Worm (Caenorhabditis elegans): Measurements from ENCODE around the gene trx-3.

ce11 chrIV:4518111-4518510, 31.3 kb downstream of the trx-3 start:
- TF ChIP-seq efl-1 (optimal IDR thresholded peaks at IDR 0.05), result no peak
- TF ChIP-seq efl-1 (GFP tag; optimal IDR thresholded peaks at IDR 0.05 in 1 of 2), result no peak
- no peak for TF ChIP-seq jun-1 (tag; optimal IDR thresholded peaks at IDR 0.05)
- no peak for TF ChIP-seq lin-39 (tag; optimal IDR thresholded peaks at IDR 0.05)
- TF ChIP-seq unc-86 (tag; optimal IDR thresholded peaks at IDR 0.05), result no peak
- no peak for TF ChIP-seq mef-2 (tag; optimal IDR thresholded peaks at IDR 0.05)
- TF ChIP-seq blmp-1 (tag; optimal IDR thresholded peaks at IDR 0.05), result peak; percentile 98
- TF ChIP-seq mep-1 (tag; optimal IDR thresholded peaks at IDR 0.05), result no peak
- TF ChIP-seq aly-2 (tag; optimal IDR thresholded peaks at IDR 0.05), result no peak
- no peak for TF ChIP-seq ama-1 (optimal IDR thresholded peaks at IDR 0.05)
- TF ChIP-seq nhr-12 (tag; optimal IDR thresholded peaks at IDR 0.05), result no peak
